Fruit fly (Drosophila melanogaster) whole organism, embryonic: ENCODE data around the gene CG31365.

Experiments
- Bdp1 ChIP-seq: fragments of 200-800 bp; sonication (Bioruptor generic); optimal IDR thresholded peaks from 3 replicates; lab custom pipeline; 2016; ENCODE audit warnings: missing biosample characterization, missing genetic modification characterization
- CG10267 ChIP-seq: fragments of 200-800 bp; sonication (Bioruptor generic); optimal IDR thresholded peaks from 2 replicates; lab custom pipeline; 2018; ENCODE audit warnings: missing biosample characterization, mild to moderate bottlenecking, missing genetic modification characterization, moderate library complexity
- CG10321 ChIP-seq: fragments of 200-800 bp; sonication (Bioruptor generic); IDR thresholded peaks from 2 replicates; pipeline ENCODE4 v1.3.6; 2022; ENCODE audit warnings: missing biosample characterization, missing genetic modification characterization
- CG10543 ChIP-seq: fragments of 200-800 bp; sonication (Bioruptor generic); optimal IDR thresholded peaks from 3 replicates; lab custom pipeline; 2017; ENCODE audit warnings: missing biosample characterization, mild to moderate bottlenecking, missing genetic modification characterization, moderate library complexity
- CG10565 ChIP-seq: fragments of 200-800 bp; sonication (Bioruptor generic); optimal IDR thresholded peaks from 3 replicates; lab custom pipeline; 2016; ENCODE audit warnings: missing biosample characterization, mild to moderate bottlenecking, missing genetic modification characterization
- CG11398 ChIP-seq: fragments of 200-800 bp; sonication (Bioruptor generic); optimal IDR thresholded peaks from 2 replicates; lab custom pipeline; 2016; ENCODE audit warnings: missing biosample characterization, missing genetic modification characterization
- CG11504 ChIP-seq: fragments of 200-800 bp; sonication (Bioruptor generic); optimal IDR thresholded peaks from 3 replicates; lab custom pipeline; 2019; ENCODE audit warnings: missing biosample characterization, mild to moderate bottlenecking, missing genetic modification characterization, moderate library complexity
- CG13424 ChIP-seq: fragments of 200-800 bp; sonication (Bioruptor generic); optimal IDR thresholded peaks from 2 replicates; lab custom pipeline; 2019; ENCODE audit warnings: missing biosample characterization, mild to moderate bottlenecking, missing genetic modification characterization, moderate library complexity
- CG14965 ChIP-seq: fragments of 200-800 bp; sonication (Bioruptor generic); optimal IDR thresholded peaks from 2 replicates; lab custom pipeline; 2016; ENCODE audit warnings: missing biosample characterization, missing genetic modification characterization, borderline replicate concordance
- CG1647 ChIP-seq: fragments of 200-800 bp; sonication (Bioruptor generic); optimal IDR thresholded peaks from 3 replicates; lab custom pipeline; 2016; ENCODE audit warnings: missing biosample characterization, missing genetic modification characterization
- CG17829 ChIP-seq: fragments of 200-800 bp; optimal IDR thresholded peaks from 2 replicates; lab custom pipeline; 2019; ENCODE audit warnings: missing biosample characterization, mild to moderate bottlenecking, missing genetic modification characterization, moderate library complexity
- CG18599 ChIP-seq: fragments of 200-800 bp; sonication (Bioruptor generic); optimal IDR thresholded peaks from 3 replicates; lab custom pipeline; 2017; ENCODE audit warnings: missing biosample characterization, missing genetic modification characterization, mild to moderate bottlenecking, moderate library complexity, missing genetic modification reagents
- CG18764 ChIP-seq: fragments of 200-800 bp; sonication (Bioruptor generic); optimal IDR thresholded peaks from 3 replicates; lab custom pipeline; 2016; ENCODE audit warnings: missing biosample characterization, missing genetic modification characterization
- CG2129 ChIP-seq: fragments of 200-800 bp; sonication (Bioruptor generic); IDR thresholded peaks from 2 replicates; pipeline ENCODE4 v1.3.6; 2022; ENCODE audit warnings: missing biosample characterization, missing genetic modification characterization; ENCODE audit not compliant: partially characterized antibody
- CG2889 ChIP-seq: fragments of 200-800 bp; sonication (Bioruptor generic); IDR thresholded peaks from 3 replicates; pipeline ENCODE4 v1.3.6; 2022; ENCODE audit warnings: missing biosample characterization, missing genetic modification characterization
- CG3065 ChIP-seq: fragments of 200-800 bp; sonication (Bioruptor generic); optimal IDR thresholded peaks from 2 replicates; lab custom pipeline; 2016; ENCODE audit warnings: missing biosample characterization, missing genetic modification characterization
- CG31224 ChIP-seq: fragments of 200-800 bp; sonication (Bioruptor generic); IDR thresholded peaks from 2 replicates; pipeline ENCODE4 v1.3.6; 2022; ENCODE audit warnings: missing biosample characterization, missing genetic modification characterization
- CG31365 ChIP-seq: fragments of 200-800 bp; sonication (Bioruptor generic); optimal IDR thresholded peaks from 2 replicates; lab custom pipeline; 2018; ENCODE audit warnings: missing biosample characterization, mild to moderate bottlenecking, missing genetic modification characterization
- CG3407 ChIP-seq: fragments of 200-800 bp; sonication (Bioruptor generic); optimal IDR thresholded peaks from 2 replicates; lab custom pipeline; 2018; ENCODE audit warnings: missing biosample characterization, mild to moderate bottlenecking, missing genetic modification characterization
- CG4282 ChIP-seq: fragments of 200-800 bp; sonication (Bioruptor generic); optimal IDR thresholded peaks from 2 replicates; lab custom pipeline; 2016; ENCODE audit warnings: missing biosample characterization, missing genetic modification characterization
- CG4360 ChIP-seq: fragments of 200-800 bp; sonication (Bioruptor generic); IDR thresholded peaks from 2 replicates; pipeline ENCODE4 v1.3.6; 2022; ENCODE audit warnings: missing biosample characterization, missing genetic modification characterization
- CG4424 ChIP-seq: fragments of 200-800 bp; sonication (Bioruptor generic); optimal IDR thresholded peaks from 3 replicates; lab custom pipeline; 2016; ENCODE audit warnings: missing biosample characterization, missing genetic modification characterization
- CG6689 ChIP-seq: fragments of 200-800 bp; sonication (Bioruptor generic); IDR thresholded peaks from 2 replicates; pipeline ENCODE4 v1.3.6; 2022; ENCODE audit warnings: missing biosample characterization, missing genetic modification characterization
- CG7745 ChIP-seq: fragments of 200-800 bp; sonication (Bioruptor generic); optimal IDR thresholded peaks from 2 replicates; lab custom pipeline; 2018; ENCODE audit warnings: missing biosample characterization, mild to moderate bottlenecking, missing genetic modification characterization, moderate library complexity
- CG8290 ChIP-seq, 3 experiments: fragments of 200-800 bp; sonication (Bioruptor generic); optimal IDR thresholded peaks; 2 replicates each; lab custom pipeline; 2016 to 2019; ENCODE audit warnings: missing biosample characterization in 3 of 3, missing genetic modification characterization in 3 of 3, mild to moderate bottlenecking in 2 of 3, moderate library complexity in 1 of 3
- CG8359 ChIP-seq: fragments of 200-800 bp; sonication (Bioruptor generic); optimal IDR thresholded peaks from 2 replicates; lab custom pipeline; 2017; ENCODE audit warnings: missing biosample characterization, mild to moderate bottlenecking, missing genetic modification characterization, borderline replicate concordance
- CG8765 ChIP-seq: fragments of 200-800 bp; sonication (Bioruptor generic); IDR thresholded peaks from 2 replicates; pipeline ENCODE4 v1.3.6; 2022; ENCODE audit warnings: missing biosample characterization, missing genetic modification characterization
- CG9727 ChIP-seq: fragments of 200-800 bp; sonication (Bioruptor generic); optimal IDR thresholded peaks from 3 replicates; lab custom pipeline; 2017; ENCODE audit warnings: missing biosample characterization, mild to moderate bottlenecking, missing genetic modification characterization
- Camta ChIP-seq: fragments of 200-800 bp; sonication (Bioruptor generic); optimal IDR thresholded peaks from 2 replicates; lab custom pipeline; 2016; ENCODE audit warnings: missing biosample characterization, missing genetic modification characterization
- CrebB ChIP-seq: fragments of 200-800 bp; sonication (Bioruptor generic); optimal IDR thresholded peaks from 3 replicates; lab custom pipeline; 2018; ENCODE audit warnings: missing biosample characterization, mild to moderate bottlenecking, missing genetic modification characterization
- Doc3 ChIP-seq: fragments of 200-800 bp; sonication (Bioruptor generic); IDR thresholded peaks from 3 replicates; pipeline ENCODE4 v1.3.6; 2022; ENCODE audit warnings: missing biosample characterization, missing genetic modification characterization; ENCODE audit not compliant: partially characterized antibody
- ERR ChIP-seq: fragments of 200-800 bp; sonication (Bioruptor generic); optimal IDR thresholded peaks from 2 replicates; lab custom pipeline; 2016; ENCODE audit warnings: missing biosample characterization, missing genetic modification characterization
- HmgD ChIP-seq: fragments of 200-800 bp; sonication (Bioruptor generic); optimal IDR thresholded peaks from 3 replicates; lab custom pipeline; 2016; ENCODE audit warnings: missing biosample characterization, missing genetic modification characterization
- Mrtf ChIP-seq: fragments of 200-800 bp; sonication (Bioruptor generic); IDR thresholded peaks from 3 replicates; pipeline ENCODE4 v1.3.6; 2022; ENCODE audit warnings: missing biosample characterization, missing genetic modification characterization
- NK7.1 ChIP-seq: fragments of 200-800 bp; sonication (Bioruptor generic); optimal IDR thresholded peaks from 3 replicates; lab custom pipeline; 2016; ENCODE audit warnings: missing biosample characterization, missing genetic modification characterization
- NfI ChIP-seq: fragments of 200-800 bp; sonication (Bioruptor generic); optimal IDR thresholded peaks from 3 replicates; lab custom pipeline; 2018; ENCODE audit warnings: missing biosample characterization, mild to moderate bottlenecking, missing genetic modification characterization, moderate library complexity
- Pdp1 ChIP-seq, 2 experiments: fragments of 200-800 bp; sonication (Bioruptor generic); optimal IDR thresholded peaks; 3 replicates each; lab custom pipeline; 2016; ENCODE audit warnings: missing biosample characterization in 2 of 2, missing genetic modification characterization in 2 of 2, mild to moderate bottlenecking in 1 of 2, moderate library complexity in 1 of 2
- Ravus ChIP-seq: fragments of 200-800 bp; sonication (Bioruptor generic); IDR thresholded peaks from 2 replicates; pipeline ENCODE4 v1.3.6; 2022; ENCODE audit warnings: missing biosample characterization, missing genetic modification characterization
- Scr ChIP-seq: fragments of 200-800 bp; sonication (Bioruptor generic); IDR thresholded peaks from 2 replicates; pipeline ENCODE4 v1.3.6; 2022; ENCODE audit warnings: missing biosample characterization, missing genetic modification characterization; ENCODE audit not compliant: partially characterized antibody
- Tbp ChIP-seq: fragments of >200 bp; optimal IDR thresholded peaks from 2 replicates; lab custom pipeline; 2018; ENCODE audit warnings: missing biosample characterization, missing genetic modification characterization
- bowl ChIP-seq: fragments of 200-800 bp; sonication (Bioruptor generic); IDR thresholded peaks from 2 replicates; pipeline ENCODE4 v1.3.6; 2022; ENCODE audit warnings: missing biosample characterization, missing genetic modification characterization
- lola ChIP-seq, 3 experiments: fragments of >200 bp in 2 of 3; fragments of 200-800 bp in 1 of 3; sonication (Bioruptor generic) in 1 of 3; optimal IDR thresholded peaks; 2 replicates each; lab custom pipeline; 2017 to 2019; ENCODE audit warnings: missing biosample characterization in 3 of 3, missing genetic modification characterization in 3 of 3, mild to moderate bottlenecking in 1 of 3, moderate library complexity in 1 of 3
- mirr ChIP-seq: fragments of 200-800 bp; sonication (Bioruptor generic); optimal IDR thresholded peaks from 3 replicates; lab custom pipeline; 2018; ENCODE audit warnings: missing biosample characterization, mild to moderate bottlenecking, missing genetic modification characterization
- psq ChIP-seq: fragments of 200-800 bp; sonication (Bioruptor generic); optimal IDR thresholded peaks from 2 replicates; lab custom pipeline; 2017; ENCODE audit warnings: missing biosample characterization, missing genetic modification characterization
- pzg ChIP-seq: fragments of 200-800 bp; sonication (Bioruptor generic); optimal IDR thresholded peaks from 3 replicates; lab custom pipeline; 2018; ENCODE audit warnings: missing biosample characterization, mild to moderate bottlenecking, missing genetic modification characterization, moderate library complexity
- shn ChIP-seq: fragments of 200-800 bp; sonication (Bioruptor generic); optimal IDR thresholded peaks from 3 replicates; lab custom pipeline; 2016; ENCODE audit warnings: missing biosample characterization, missing genetic modification characterization
- slou ChIP-seq: fragments of 200-800 bp; sonication (Bioruptor generic); optimal IDR thresholded peaks from 3 replicates; lab custom pipeline; 2016; ENCODE audit warnings: missing biosample characterization, missing genetic modification characterization
- trem ChIP-seq: fragments of 200-800 bp; optimal IDR thresholded peaks from 3 replicates; lab custom pipeline; 2019; ENCODE audit warnings: missing biosample characterization, mild to moderate bottlenecking, missing genetic modification characterization, moderate library complexity
- zen ChIP-seq: fragments of 200-800 bp; sonication (Bioruptor generic); optimal IDR thresholded peaks from 3 replicates; lab custom pipeline; 2018; ENCODE audit warnings: missing biosample characterization, mild to moderate bottlenecking, missing genetic modification characterization, moderate library complexity

The CG31365 gene

DNA sequence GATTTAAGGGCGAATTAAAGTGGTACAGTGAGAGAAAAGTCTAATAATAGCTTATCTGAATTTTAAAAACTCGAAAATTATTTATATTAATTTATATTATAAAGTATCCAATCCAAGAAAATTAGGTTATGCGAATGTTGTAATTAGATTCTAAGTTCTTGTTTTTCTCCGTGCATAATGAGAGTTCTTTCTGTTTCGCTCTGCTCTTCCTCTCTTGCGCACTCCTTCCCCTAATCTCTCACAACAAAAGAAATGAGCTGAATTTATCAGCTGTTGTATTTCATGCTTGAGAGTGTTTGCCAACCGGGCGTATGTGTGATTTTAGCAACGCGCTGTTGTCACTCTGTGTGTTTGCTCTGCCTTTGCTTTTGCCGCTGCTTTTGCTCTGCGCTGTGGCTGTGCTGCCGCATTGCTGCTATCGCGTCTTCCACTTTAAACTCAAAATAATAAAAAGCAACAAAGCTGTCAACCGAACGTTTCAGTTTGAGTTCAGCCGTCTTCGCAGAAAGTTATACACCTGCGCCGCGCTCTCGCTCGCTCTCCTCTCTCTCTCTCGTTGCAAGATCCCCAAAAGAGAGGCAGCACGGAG lies 47.3 kb upstream of the CG31365 start, which contains the start of gene CG46310 (continued):
- TF ChIP-seq Doc3 (GFP tag; lab: Robert Waterston, UW) (no peak), CG7745 (tag; lab: Kevin White, UChicago) (no peak), CG6689 (GFP tag; lab: Robert Waterston, UW) (peak; percentile 65), Pdp1 (GFP tag; optimal IDR thresholded peaks at IDR 0.05; lab: Kevin White, UChicago) (peak in 1 of 2 experiments; percentile 37), Scr (GFP tag; lab: Robert Waterston, UW) (peak; percentile 35; the same call in 1 of the 2 replicates), CG13424 (tag; lab: Kevin White, UChicago) (peak; percentile 52), CG31365 (tag; lab: Kevin White, UChicago) (peak; percentile 56), CG8359 (GFP tag; lab: Kevin White, UChicago) (no peak), CG2889 (GFP tag; lab: Robert Waterston, UW) (peak; percentile 62; the same call in 2 of the 3 replicates), psq (GFP tag; lab: Kevin White, UChicago) (peak; percentile 37), CG10321 (GFP tag; lab: Robert Waterston, UW) (peak; percentile 53; the same call in 1 of the 2 replicates), CG3065 (GFP tag; lab: Kevin White, UChicago) (no peak), CG4360 (GFP tag; lab: Robert Waterston, UW) (peak; percentile 52; the same call in 1 of the 2 replicates), Camta (GFP tag; lab: Kevin White, UChicago) (no peak), zen (tag; lab: Kevin White, UChicago) (peak; percentile 12), bowl (GFP tag; lab: Robert Waterston, UW) (no peak), CG10565 (GFP tag; lab: Kevin White, UChicago) (no peak), Bdp1 (no peak), trem (tag; lab: Kevin White, UChicago) (peak; percentile 3), CG2129 (GFP tag; lab: Robert Waterston, UW) (no peak), CG8290 (GFP tag; optimal IDR thresholded peaks at IDR 0.05; lab: Kevin White, UChicago) (peak; percentile 41), CG8290 (tag; optimal IDR thresholded peaks at IDR 0.05; lab: Kevin White, UChicago) (peak in 1 of 2 experiments; percentile 67), CG11398 (GFP tag; lab: Kevin White, UChicago) (no peak), CG10543 (GFP tag; lab: Kevin White, UChicago) (peak; percentile 62), CG11504 (tag; lab: Kevin White, UChicago) (peak; percentile 75), CG31224 (GFP tag; lab: Robert Waterston, UW) (peak; percentile 83), CG18764 (peak; percentile 44), CG9727 (GFP tag; lab: Kevin White, UChicago) (peak; percentile 73), CG14965 (GFP tag; lab: Kevin White, UChicago) (no peak), Mrtf (GFP tag; lab: Robert Waterston, UW) (peak; percentile 79), CG18599 (GFP tag; lab: Kevin White, UChicago) (peak; percentile 86), CG8765 (GFP tag; lab: Robert Waterston, UW) (no peak), shn (GFP tag; lab: Kevin White, UChicago) (peak; percentile 0), CG4424 (peak; percentile 59), pzg (no peak), CG17829 (tag; lab: Kevin White, UChicago) (peak; percentile 82), lola (GFP tag; optimal IDR thresholded peaks at IDR 0.05; lab: Kevin White, UChicago) (no peak), CG10267 (tag; lab: Kevin White, UChicago) (peak; percentile 59), CG4282 (GFP tag; lab: Kevin White, UChicago) (no peak), Tbp (GFP tag; lab: Kevin White, UChicago) (no peak), slou (peak; percentile 55), NfI (GFP tag; lab: Kevin White, UChicago) (peak; percentile 39), ERR (GFP tag; lab: Kevin White, UChicago) (peak; percentile 13), NK7.1 (GFP tag; lab: Kevin White, UChicago) (no peak), CG3407 (GFP tag; lab: Kevin White, UChicago) (peak; percentile 49), mirr (peak; percentile 67), CG1647 (GFP tag; lab: Kevin White, UChicago) (no peak), HmgD (GFP tag; lab: Kevin White, UChicago) (no peak), CrebB (peak; percentile 55), Ravus (peak; percentile 85)
